Fruit fly (Drosophila melanogaster) Kc167 (cell line): ENCODE results near the gene CecA2.

Experiments
- Myc ChIP-seq: fragments of >200 bp; optimal IDR thresholded peaks from 2 replicates; lab custom pipeline; 2017; ENCODE audit warnings: missing external identifiers
- Sin3A ChIP-seq: fragments of >200 bp; optimal IDR thresholded peaks from 2 replicates; lab custom pipeline; 2018; ENCODE audit warnings: missing external identifiers
- insv ChIP-seq: fragments of >200 bp; optimal IDR thresholded peaks from 3 replicates; lab custom pipeline; 2018; ENCODE audit warnings: missing external identifiers
- psq ChIP-seq: fragments of >200 bp; optimal IDR thresholded peaks from 2 replicates; lab custom pipeline; 2017; ENCODE audit warnings: missing external identifiers
- ttk ChIP-seq: sonication (Bioruptor generic); optimal IDR thresholded peaks from 2 replicates; lab custom pipeline; 2017; ENCODE audit warnings: missing external identifiers

DNA sequence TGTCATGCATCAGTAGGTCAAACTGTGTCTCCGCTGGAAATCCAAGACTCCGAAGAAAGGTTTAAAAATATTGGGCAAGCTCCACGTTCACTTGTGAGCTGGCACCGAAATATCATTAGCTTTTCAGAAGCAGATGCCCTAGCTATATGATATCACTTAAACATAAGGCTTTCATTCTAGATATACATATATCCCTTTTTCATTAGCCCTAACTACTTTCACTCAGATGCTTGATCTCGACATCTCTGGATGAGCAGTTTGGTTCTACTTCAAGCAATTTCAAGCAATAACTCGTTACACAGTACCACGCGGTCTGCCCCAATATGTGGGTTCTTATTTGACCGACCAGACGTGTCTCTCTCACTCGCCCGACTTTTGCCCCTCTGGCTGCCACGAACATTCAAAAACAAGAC lies 20.5 kb upstream of the CecA2 start:
- TF ChIP-seq psq (lab: Kevin White, UChicago) = no peak
- TF ChIP-seq Myc = no peak
- TF ChIP-seq Sin3A = no peak
- TF ChIP-seq ttk (lab: Kevin White, UChicago) = no peak
- no peak for TF ChIP-seq insv (lab: Kevin White, UChicago)
